Worm (Caenorhabditis elegans) whole organism, late embryonic: ENCODE data around the gene pals-26.

ENCODE experiments used
- C38D4.7 ChIP-seq: fragments of 200-800 bp; sonication (Bioruptor generic); optimal IDR thresholded peaks from 2 replicates; lab custom pipeline; 2018; ENCODE audit warnings: mild to moderate bottlenecking, missing genetic modification characterization, moderate library complexity, missing compliant biosample characterization
- ama-1 ChIP-seq: fragments of 150-350 bp; optimal IDR thresholded peaks from 2 replicates; lab custom pipeline; 2014
- ceh-18 ChIP-seq: sonication (generic microtip); optimal IDR thresholded peaks from 2 replicates; lab custom pipeline; 2016; ENCODE audit warnings: missing genetic modification characterization, missing compliant biosample characterization
- ceh-48 ChIP-seq: sonication (generic microtip); optimal IDR thresholded peaks from 2 replicates; lab custom pipeline; 2016; ENCODE audit warnings: missing genetic modification characterization, inconsistent platforms, missing compliant biosample characterization
- ceh-9 ChIP-seq: sonication (generic microtip); optimal IDR thresholded peaks from 2 replicates; lab custom pipeline; 2016; ENCODE audit warnings: mild to moderate bottlenecking, missing genetic modification characterization, inconsistent platforms, missing compliant biosample characterization
- fkh-10 ChIP-seq: fragments of 150-350 bp; optimal IDR thresholded peaks from 2 replicates; lab custom pipeline; 2014; ENCODE audit warnings: missing biosample characterization, missing genetic modification reagents, missing genetic modification characterization
- hlh-30 ChIP-seq: sonication (generic microtip); optimal IDR thresholded peaks from 2 replicates; lab custom pipeline; 2017; ENCODE audit warnings: antibody characterized with exemption, missing genetic modification characterization, missing compliant biosample characterization; ENCODE audit not compliant: insufficient read depth
- nhr-11 ChIP-seq: fragments of 150-350 bp; optimal IDR thresholded peaks from 2 replicates; lab custom pipeline; 2014; ENCODE audit warnings: missing biosample characterization, missing genetic modification characterization
- sox-4 ChIP-seq: sonication (generic microtip); optimal IDR thresholded peaks from 2 replicates; lab custom pipeline; 2017; ENCODE audit warnings: mild to moderate bottlenecking, missing genetic modification characterization, inconsistent platforms, missing compliant biosample characterization
- tbx-2 ChIP-seq: sonication (generic microtip); optimal IDR thresholded peaks from 2 replicates; lab custom pipeline; 2016; ENCODE audit warnings: missing genetic modification characterization, missing compliant biosample characterization

DNA sequence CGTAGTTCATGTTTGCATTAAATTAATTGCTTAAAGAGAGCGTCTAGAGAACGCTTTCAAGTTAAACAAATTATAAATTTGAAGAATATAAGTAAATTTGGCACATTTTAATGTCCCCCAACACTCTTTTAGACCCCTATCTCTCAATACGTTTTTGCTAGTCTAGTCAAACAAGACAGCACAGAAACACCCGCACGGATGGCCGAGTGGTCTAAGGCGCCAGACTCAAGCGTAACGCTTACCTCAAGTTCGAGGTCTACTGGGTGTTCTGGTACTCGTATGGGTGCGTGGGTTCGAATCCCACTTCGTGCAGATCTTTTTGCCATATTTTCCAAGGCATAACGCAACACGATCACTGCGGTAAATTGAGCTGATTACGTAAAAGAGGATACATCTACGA is 12.6 kb upstream of the pals-26 start:
- TF ChIP-seq C38D4.7, result no peak
- no peak for TF ChIP-seq hlh-30 (tag; lab: Kevin White, UChicago)
- no peak for TF ChIP-seq sox-4
- TF ChIP-seq nhr-11, result no peak
- no peak for TF ChIP-seq fkh-10
- TF ChIP-seq ceh-18, result no peak
- TF ChIP-seq ceh-9 (tag; lab: Kevin White, UChicago), result no peak
- TF ChIP-seq ama-1 (lab: Kevin White, UChicago), result no peak
- no peak for TF ChIP-seq ceh-48 (tag; lab: Kevin White, UChicago)
- no peak for TF ChIP-seq tbx-2 (tag; lab: Kevin White, UChicago)
